Worm (Caenorhabditis elegans): ENCODE results near the gene nhr-216.

Gene nhr-216

ce11 chrV:5319477-5319876, 39.2 kb downstream of the nhr-216 start, which contains the start of gene ceh-34:
ceh-34 (minus strand) TSS chrV:5319577.
- TF ChIP-seq ztf-11 (tag; optimal IDR thresholded peaks at IDR 0.05) (no peak), ceh-16 (tag; optimal IDR thresholded peaks at IDR 0.05) (no peak), gmeb-1 (tag; optimal IDR thresholded peaks at IDR 0.05) (no peak), snpc-4 (tag; optimal IDR thresholded peaks at IDR 0.05) (no peak), zag-1 (tag; optimal IDR thresholded peaks at IDR 0.05) (no peak)

ce11 chrV:5318349-5318748, 40.3 kb downstream of the nhr-216 start:
- TF ChIP-seq alr-1 (tag; optimal IDR thresholded peaks at IDR 0.05) (no peak), mab-5 (tag; optimal IDR thresholded peaks at IDR 0.05) (no peak), nhr-6 (tag; optimal IDR thresholded peaks at IDR 0.05) (no peak), ama-1 (optimal IDR thresholded peaks at IDR 0.05) (no peak), nhr-11 (tag; optimal IDR thresholded peaks at IDR 0.05) (no peak)

- TF ChIP-seq ztf-1 (GFP tag; conservative IDR thresholded peaks at IDR 0.05) (no peak), nhr-12 (tag; optimal IDR thresholded peaks at IDR 0.05) (no peak), zag-1 (tag; optimal IDR thresholded peaks at IDR 0.05) (no peak), ztf-4 (tag; optimal IDR thresholded peaks at IDR 0.05) (no peak), nhr-77 (tag; optimal IDR thresholded peaks at IDR 0.05) (no peak), nhr-237 (tag; optimal IDR thresholded peaks at IDR 0.05) (no peak), C34F6.9 (tag; optimal IDR thresholded peaks at IDR 0.05) (no peak), sem-4 (tag; optimal IDR thresholded peaks at IDR 0.05) (no peak), lsy-2 (tag; optimal IDR thresholded peaks at IDR 0.05) (no peak), Y55F3AM.14 (GFP tag; optimal IDR thresholded peaks at IDR 0.05) (no peak), lin-11 (tag; optimal IDR thresholded peaks at IDR 0.05) (no peak), ceh-16 (tag; optimal IDR thresholded peaks at IDR 0.05) (no peak), aly-2 (tag; optimal IDR thresholded peaks at IDR 0.05) (no peak), elt-1 (tag; optimal IDR thresholded peaks at IDR 0.05) (no peak), unc-39 (tag; optimal IDR thresholded peaks at IDR 0.05) (no peak), crh-2 (tag; optimal IDR thresholded peaks at IDR 0.05) (no peak), alr-1 (tag; optimal IDR thresholded peaks at IDR 0.05) (no peak)
Observed at ce11 chrV:5314104-5314503, 44.6 kb downstream of the nhr-216 start, which contains the start of gene C10G8.2. C10G8.2 (plus strand) TSS chrV:5314404.

ce11 chrV:5312453-5312852, 46.2 kb downstream of the nhr-216 start, which contains the start of gene C10G8.3:
C10G8.3 (plus strand) TSS chrV:5312753.
- no peak for TF ChIP-seq mbf-1 (tag; optimal IDR thresholded peaks at IDR 0.05)
- TF ChIP-seq ceh-16 (tag; optimal IDR thresholded peaks at IDR 0.05): no peak
- TF ChIP-seq elt-1 (tag; optimal IDR thresholded peaks at IDR 0.05): no peak
- TF ChIP-seq nhr-77 (tag; optimal IDR thresholded peaks at IDR 0.05): no peak
- TF ChIP-seq sma-3 (GFP tag; optimal IDR thresholded peaks at IDR 0.05): no peak
- TF ChIP-seq peb-1 (tag; optimal IDR thresholded peaks at IDR 0.05): no peak

ce11 chrV:5311635-5312034, 47.0 kb downstream of the nhr-216 start, which contains the start of gene C10G8.4:
C10G8.4 (plus strand) TSS chrV:5311935.
- TF ChIP-seq aly-2 (tag; optimal IDR thresholded peaks at IDR 0.05) (no peak), R02D3.7 (tag; optimal IDR thresholded peaks at IDR 0.05) (no peak), elt-3 (tag; optimal IDR thresholded peaks at IDR 0.05) (no peak), ZK546.5 (tag; optimal IDR thresholded peaks at IDR 0.05) (no peak), nhr-77 (tag; optimal IDR thresholded peaks at IDR 0.05) (no peak)

- TF ChIP-seq nhr-21 (tag; optimal IDR thresholded peaks at IDR 0.05) (no peak), nhr-129 (tag; optimal IDR thresholded peaks at IDR 0.05) (no peak), snpc-4 (tag; optimal IDR thresholded peaks at IDR 0.05) (no peak), ZK546.5 (tag; optimal IDR thresholded peaks at IDR 0.05) (no peak), F13H6.1 (tag; optimal IDR thresholded peaks at IDR 0.05) (no peak), lin-39 (tag; optimal IDR thresholded peaks at IDR 0.05) (no peak), crh-2 (tag; optimal IDR thresholded peaks at IDR 0.05) (no peak), alr-1 (tag; optimal IDR thresholded peaks at IDR 0.05) (no peak), nhr-6 (tag; optimal IDR thresholded peaks at IDR 0.05) (no peak), nhr-237 (tag; optimal IDR thresholded peaks at IDR 0.05) (no peak), nhr-25 (tag; optimal IDR thresholded peaks at IDR 0.05) (no peak), R02D3.7 (tag; optimal IDR thresholded peaks at IDR 0.05) (no peak), nhr-12 (tag; optimal IDR thresholded peaks at IDR 0.05) (no peak), lin-11 (tag; optimal IDR thresholded peaks at IDR 0.05) (no peak), mbf-1 (tag; optimal IDR thresholded peaks at IDR 0.05) (no peak), Y55F3AM.14 (GFP tag; optimal IDR thresholded peaks at IDR 0.05) (no peak)
Observed at ce11 chrV:5304366-5304765, 54.3 kb downstream of the nhr-216 start.

All from whole organism, L2 larva.